Worm (Caenorhabditis elegans): ENCODE results near the gene col-92.

DNA sequence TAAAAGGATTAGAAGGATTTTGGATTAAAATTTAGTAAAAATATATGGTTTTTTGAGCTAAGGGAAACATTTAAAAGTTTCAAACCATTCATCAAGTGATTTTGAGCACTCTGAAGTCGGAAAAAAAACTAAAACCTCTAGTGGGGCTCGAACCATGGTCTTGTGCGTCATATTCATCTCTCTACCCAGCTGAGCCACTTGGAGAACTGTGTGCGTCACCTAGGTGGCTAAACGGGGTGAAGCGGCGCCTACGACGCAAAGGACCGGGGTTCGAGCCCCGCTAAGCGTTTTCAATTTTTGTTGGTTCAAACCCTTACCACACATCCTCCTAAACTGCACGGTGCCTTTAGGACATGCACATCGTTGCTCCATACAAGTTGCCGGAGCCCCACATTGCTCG, 22.7 kb downstream of the col-92 start:
- no peak for TF ChIP-seq nhr-237 (tag; optimal IDR thresholded peaks at IDR 0.05)
- no peak for TF ChIP-seq ama-1 (optimal IDR thresholded peaks at IDR 0.05)
- no peak for TF ChIP-seq unc-62 (GFP tag; optimal IDR thresholded peaks at IDR 0.05)
- no peak for TF ChIP-seq egl-27 (tag; optimal IDR thresholded peaks at IDR 0.05)
- TF ChIP-seq ceh-16 (tag; optimal IDR thresholded peaks at IDR 0.05) = no peak
- TF ChIP-seq pqm-1 (tag; optimal IDR thresholded peaks at IDR 0.05) = no peak
- TF ChIP-seq eor-1 (tag; optimal IDR thresholded peaks at IDR 0.05) = no peak
- no peak for TF ChIP-seq unc-39 (tag; optimal IDR thresholded peaks at IDR 0.05)
- TF ChIP-seq elt-3 (tag; optimal IDR thresholded peaks at IDR 0.05) = no peak
- no peak for TF ChIP-seq aly-2 (tag; optimal IDR thresholded peaks at IDR 0.05)
- TF ChIP-seq ceh-28 (tag; optimal IDR thresholded peaks at IDR 0.05) = no peak

Data from whole organism, L3 larva.